Fruit fly (Drosophila melanogaster) whole organism, embryonic: Measurements from ENCODE around the gene BckdhA.

Source experiments
- CG10209 ChIP-seq: fragments of 200-800 bp; sonication (Bioruptor generic); optimal IDR thresholded peaks from 3 replicates; lab custom pipeline; 2017; ENCODE audit warnings: missing biosample characterization, mild to moderate bottlenecking, missing genetic modification characterization, missing genetic modification reagents
- CG10321 ChIP-seq: fragments of 200-800 bp; sonication (Bioruptor generic); IDR thresholded peaks from 2 replicates; pipeline ENCODE4 v1.3.6; 2022; ENCODE audit warnings: missing biosample characterization, missing genetic modification characterization
- CG12071 ChIP-seq: fragments of 200-800 bp; sonication (Bioruptor generic); optimal IDR thresholded peaks from 3 replicates; lab custom pipeline; 2018; ENCODE audit warnings: missing biosample characterization, mild to moderate bottlenecking, missing genetic modification characterization
- CG12104 ChIP-seq: fragments of 200-800 bp; sonication (Bioruptor generic); optimal IDR thresholded peaks from 3 replicates; lab custom pipeline; 2016; ENCODE audit warnings: missing biosample characterization, missing genetic modification characterization
- CG12155 ChIP-seq: fragments of 200-800 bp; sonication (Bioruptor generic); optimal IDR thresholded peaks from 3 replicates; lab custom pipeline; 2016; ENCODE audit warnings: missing biosample characterization, missing genetic modification characterization
- CG12769 ChIP-seq: fragments of 200-800 bp; sonication (Bioruptor generic); optimal IDR thresholded peaks from 2 replicates; lab custom pipeline; 2019; ENCODE audit warnings: missing biosample characterization, mild to moderate bottlenecking, missing genetic modification characterization, moderate library complexity
- CG13287 ChIP-seq: fragments of 200-800 bp; sonication (Bioruptor generic); IDR thresholded peaks from 2 replicates; pipeline ENCODE4 v1.3.6; 2022; ENCODE audit warnings: missing biosample characterization, missing genetic modification characterization; ENCODE audit not compliant: partially characterized antibody
- CG15269 ChIP-seq: fragments of 200-800 bp; sonication (Bioruptor generic); optimal IDR thresholded peaks from 2 replicates; lab custom pipeline; 2018; ENCODE audit warnings: missing biosample characterization, mild to moderate bottlenecking, missing genetic modification characterization, moderate library complexity
- CG17359 ChIP-seq: fragments of 200-800 bp; sonication (Bioruptor generic); optimal IDR thresholded peaks from 3 replicates; lab custom pipeline; 2018; ENCODE audit warnings: missing biosample characterization, mild to moderate bottlenecking, missing genetic modification characterization, moderate library complexity
- CG17361 ChIP-seq: fragments of 200-800 bp; sonication (Bioruptor generic); IDR thresholded peaks from 3 replicates; pipeline ENCODE4 v1.3.6; 2022; ENCODE audit warnings: missing biosample characterization, missing genetic modification characterization
- CG18764 ChIP-seq: fragments of 200-800 bp; sonication (Bioruptor generic); optimal IDR thresholded peaks from 3 replicates; lab custom pipeline; 2016; ENCODE audit warnings: missing biosample characterization, missing genetic modification characterization
- CG2120 ChIP-seq: fragments of 200-800 bp; sonication (Bioruptor generic); optimal IDR thresholded peaks from 3 replicates; lab custom pipeline; 2016; ENCODE audit warnings: missing biosample characterization, missing genetic modification characterization
- CG2875 ChIP-seq: fragments of 200-800 bp; sonication (Bioruptor generic); optimal IDR thresholded peaks from 2 replicates; lab custom pipeline; 2017; ENCODE audit warnings: missing biosample characterization, mild to moderate bottlenecking, missing genetic modification characterization, missing genetic modification reagents
- CG32532 ChIP-seq: fragments of 200-800 bp; sonication (Bioruptor generic); IDR thresholded peaks from 2 replicates; pipeline ENCODE4 v1.3.6; 2022; ENCODE audit warnings: missing biosample characterization, missing genetic modification characterization
- CG3838 ChIP-seq: fragments of 200-800 bp; sonication (Bioruptor generic); optimal IDR thresholded peaks from 3 replicates; lab custom pipeline; 2016; ENCODE audit warnings: missing biosample characterization, missing genetic modification characterization
- CG3847 ChIP-seq: fragments of 200-800 bp; sonication (Bioruptor generic); IDR thresholded peaks from 2 replicates; pipeline ENCODE4 v1.3.6; 2022; ENCODE audit warnings: missing biosample characterization, missing genetic modification characterization
- CG4360 ChIP-seq: fragments of 200-800 bp; sonication (Bioruptor generic); IDR thresholded peaks from 2 replicates; pipeline ENCODE4 v1.3.6; 2022; ENCODE audit warnings: missing biosample characterization, missing genetic modification characterization
- CG5953 ChIP-seq: fragments of 200-800 bp; sonication (Bioruptor generic); IDR thresholded peaks from 2 replicates; pipeline ENCODE4 v1.3.6; 2022; ENCODE audit warnings: missing biosample characterization, missing genetic modification characterization
- CG7372 ChIP-seq: fragments of 200-800 bp; sonication (Bioruptor generic); IDR thresholded peaks from 2 replicates; pipeline ENCODE4 v1.3.6; 2022; ENCODE audit warnings: missing biosample characterization, missing genetic modification characterization
- CG8290 ChIP-seq, 3 experiments: fragments of 200-800 bp; sonication (Bioruptor generic); optimal IDR thresholded peaks; 2 replicates each; lab custom pipeline; 2016 to 2019; ENCODE audit warnings: missing biosample characterization in 3 of 3, missing genetic modification characterization in 3 of 3, mild to moderate bottlenecking in 2 of 3, moderate library complexity in 1 of 3
- D ChIP-seq, 2 experiments: fragments of 200-800 bp in 1 of 2; fragments of >200 bp in 1 of 2; sonication (Bioruptor generic) in 1 of 2; optimal IDR thresholded peaks; 2 replicates in 1 of 2; 3 replicates in 1 of 2; lab custom pipeline; 2017; ENCODE audit warnings: mild to moderate bottlenecking in 1 of 2, missing biosample characterization in 1 of 2, missing genetic modification characterization in 1 of 2, missing genetic modification reagents in 1 of 2
- Ets65A ChIP-seq: fragments of 200-800 bp; sonication (Bioruptor generic); peaks from one replicate; lab custom pipeline; 2016; ENCODE audit warnings: missing biosample characterization, missing genetic modification characterization
- HmgZ ChIP-seq: fragments of 200-800 bp; sonication (Bioruptor generic); optimal IDR thresholded peaks from 2 replicates; lab custom pipeline; 2018; ENCODE audit warnings: missing biosample characterization, mild to moderate bottlenecking, missing genetic modification characterization
- Hr39 ChIP-seq: fragments of >200 bp; optimal IDR thresholded peaks from 2 replicates; lab custom pipeline; 2017
- Jarid2 ChIP-seq: fragments of 200-800 bp; sonication (Bioruptor generic); optimal IDR thresholded peaks from 3 replicates; lab custom pipeline; 2017; ENCODE audit warnings: mild to moderate bottlenecking, missing biosample characterization, missing genetic modification reagents, missing genetic modification characterization
- MBD-R2 ChIP-seq: fragments of 200-800 bp; sonication (Bioruptor generic); IDR thresholded peaks from 2 replicates; pipeline ENCODE4 v1.3.6; 2022; ENCODE audit warnings: missing biosample characterization, missing genetic modification characterization
- Med ChIP-seq: fragments of 200-800 bp; sonication (Bioruptor generic); peaks from one replicate; lab custom pipeline; 2016; ENCODE audit warnings: missing biosample characterization, missing genetic modification characterization, mild to moderate bottlenecking, inconsistent platforms, moderate library complexity
- Optix ChIP-seq: fragments of 200-800 bp; sonication (Bioruptor generic); IDR thresholded peaks from 3 replicates; pipeline ENCODE4 v1.3.6; 2022; ENCODE audit warnings: missing biosample characterization, missing genetic modification characterization
- Pdp1 ChIP-seq, 2 experiments: fragments of 200-800 bp; sonication (Bioruptor generic); optimal IDR thresholded peaks; 3 replicates each; lab custom pipeline; 2016; ENCODE audit warnings: missing biosample characterization in 2 of 2, missing genetic modification characterization in 2 of 2, mild to moderate bottlenecking in 1 of 2, moderate library complexity in 1 of 2
- Ptx1 ChIP-seq: fragments of 200-800 bp; sonication (Bioruptor generic); IDR thresholded peaks from 2 replicates; pipeline ENCODE4 v1.3.6; 2022; ENCODE audit warnings: missing biosample characterization, missing genetic modification characterization
- Sox102F ChIP-seq: fragments of 200-800 bp; sonication (Bioruptor generic); optimal IDR thresholded peaks from 2 replicates; lab custom pipeline; 2018; ENCODE audit warnings: missing biosample characterization, mild to moderate bottlenecking, missing genetic modification characterization, moderate library complexity
- al ChIP-seq: fragments of 200-800 bp; sonication (Bioruptor generic); IDR thresholded peaks from 2 replicates; pipeline ENCODE4 v1.3.6; 2022; ENCODE audit warnings: missing biosample characterization, missing genetic modification characterization
- amos ChIP-seq: fragments of 200-800 bp; sonication (Bioruptor generic); IDR thresholded peaks from 2 replicates; pipeline ENCODE4 v1.3.6; 2022; ENCODE audit warnings: missing biosample characterization, missing genetic modification characterization; ENCODE audit not compliant: partially characterized antibody
- bbx ChIP-seq: fragments of 200-800 bp; sonication (Bioruptor generic); IDR thresholded peaks from 2 replicates; pipeline ENCODE4 v1.3.6; 2022; ENCODE audit warnings: missing biosample characterization, missing genetic modification characterization; ENCODE audit not compliant: partially characterized antibody
- btn ChIP-seq: fragments of 200-800 bp; sonication (Bioruptor generic); optimal IDR thresholded peaks from 2 replicates; lab custom pipeline; 2016; ENCODE audit warnings: missing biosample characterization, missing genetic modification characterization
- chif ChIP-seq, 2 experiments: fragments of 200-800 bp; sonication (Bioruptor generic); optimal IDR thresholded peaks; 3 replicates each; lab custom pipeline; 2016; ENCODE audit warnings: missing biosample characterization in 2 of 2, missing genetic modification characterization in 2 of 2
- ci ChIP-seq: fragments of 200-800 bp; sonication (Bioruptor generic); IDR thresholded peaks from 3 replicates; pipeline ENCODE4 v1.3.6; 2022; ENCODE audit warnings: missing biosample characterization, missing genetic modification characterization
- dimm ChIP-seq: fragments of 200-800 bp; sonication (Bioruptor generic); IDR thresholded peaks from 2 replicates; pipeline ENCODE4 v1.3.6; 2022; ENCODE audit warnings: missing biosample characterization, missing genetic modification characterization
- fd96Cb ChIP-seq: fragments of 200-800 bp; sonication (Bioruptor generic); optimal IDR thresholded peaks from 2 replicates; lab custom pipeline; 2018; ENCODE audit warnings: missing biosample characterization, mild to moderate bottlenecking, missing genetic modification characterization, moderate library complexity
- mam ChIP-seq: fragments of 200-800 bp; sonication (Bioruptor generic); optimal IDR thresholded peaks from 3 replicates; lab custom pipeline; 2016; ENCODE audit warnings: missing biosample characterization, missing genetic modification characterization
- nau ChIP-seq: fragments of 200-800 bp; sonication (Bioruptor generic); optimal IDR thresholded peaks from 3 replicates; lab custom pipeline; 2017; ENCODE audit warnings: missing biosample characterization, mild to moderate bottlenecking, missing genetic modification characterization, missing genetic modification reagents
- pan ChIP-seq, 4 experiments: fragments of >200 bp in 3 of 4; fragments of 200-800 bp in 1 of 4; sonication (Bioruptor generic) in 1 of 4; optimal IDR thresholded peaks in 3 of 4; IDR thresholded peaks in 1 of 4; 2 replicates each; pipeline versions ENCODE4 v1.3.6 to Lab custom; 2017 to 2022; ENCODE audit warnings: missing biosample characterization in 2 of 4, missing genetic modification characterization in 2 of 4, mixed read lengths in 1 of 4
- repo ChIP-seq: fragments of 200-800 bp; sonication (Bioruptor generic); optimal IDR thresholded peaks from 2 replicates; lab custom pipeline; 2016; ENCODE audit warnings: missing biosample characterization, missing genetic modification characterization
- rib ChIP-seq: fragments of 200-800 bp; sonication (Bioruptor generic); IDR thresholded peaks from 2 replicates; pipeline ENCODE4 v1.3.6; 2022; ENCODE audit warnings: missing biosample characterization, missing genetic modification characterization
- sd ChIP-seq: fragments of 200-800 bp; sonication (Bioruptor generic); optimal IDR thresholded peaks from 3 replicates; lab custom pipeline; 2018; ENCODE audit warnings: missing biosample characterization, mild to moderate bottlenecking, missing genetic modification characterization, moderate library complexity
- sug ChIP-seq: fragments of 200-800 bp; optimal IDR thresholded peaks from 2 replicates; lab custom pipeline; 2019; ENCODE audit warnings: missing biosample characterization, mild to moderate bottlenecking, missing genetic modification characterization, moderate library complexity
- tna ChIP-seq: fragments of 200-800 bp; sonication (Bioruptor generic); IDR thresholded peaks from 2 replicates; pipeline ENCODE4 v1.3.6; 2022; ENCODE audit warnings: missing biosample characterization, missing genetic modification characterization; ENCODE audit not compliant: partially characterized antibody

The BckdhA gene

dm6 chr3R:9572929-9573811 is 17.6 kb downstream of the BckdhA start (continued):
- no peak for TF ChIP-seq CG10209 (GFP tag; lab: Kevin White, UChicago)
- no peak for TF ChIP-seq Optix (GFP tag; lab: Robert Waterston, UW)
- no peak for TF ChIP-seq al (GFP tag; lab: Robert Waterston, UW)
- 0 out of 2 replicates have a peak, but pooled peaks have one; percentile 26 for TF ChIP-seq CG5953 (GFP tag; lab: Robert Waterston, UW)
- no peak for TF ChIP-seq CG10321 (GFP tag; lab: Robert Waterston, UW)
- no peak for TF ChIP-seq CG18764 (GFP tag; lab: Kevin White, UChicago)
- no peak for TF ChIP-seq D (optimal IDR thresholded peaks at IDR 0.05; lab: Kevin White, UChicago)
- no peak for TF ChIP-seq D (GFP tag; optimal IDR thresholded peaks at IDR 0.05; lab: Kevin White, UChicago)
- no peak for TF ChIP-seq nau (GFP tag; lab: Kevin White, UChicago)
- peak; percentile 38; the same call in 1 of the 2 replicates for TF ChIP-seq CG32532 (GFP tag; lab: Robert Waterston, UW)
- peak; percentile 33 for TF ChIP-seq HmgZ (tag; lab: Kevin White, UChicago)
- TF ChIP-seq CG15269 (tag; lab: Kevin White, UChicago), result peak; percentile 14
- no peak for TF ChIP-seq CG7372 (GFP tag; lab: Robert Waterston, UW)
- peak; percentile 76 for TF ChIP-seq sd
- TF ChIP-seq tna, result peak; percentile 55; the same call in 1 of the 2 replicates
- no peak for TF ChIP-seq CG8290 (GFP tag; optimal IDR thresholded peaks at IDR 0.05; lab: Kevin White, UChicago)
- TF ChIP-seq CG8290 (tag; optimal IDR thresholded peaks at IDR 0.05; lab: Kevin White, UChicago), result peak in 1 of 2 experiments; percentile 28
- peak; percentile 28; the same call in 1 of the 2 replicates for TF ChIP-seq amos (GFP tag; lab: Robert Waterston, UW)
- no peak for TF ChIP-seq btn (GFP tag; lab: Kevin White, UChicago)
- TF ChIP-seq Jarid2, result peak; percentile 71
- peak; percentile 35; the same call in 1 of the 3 replicates for TF ChIP-seq ci (GFP tag; lab: Robert Waterston, UW)
- TF ChIP-seq CG12155 (GFP tag; lab: Kevin White, UChicago), result no peak
- TF ChIP-seq CG17361 (GFP tag; lab: Robert Waterston, UW), result no peak
- peak; percentile 2 for TF ChIP-seq CG12104 (GFP tag; lab: Kevin White, UChicago)
- TF ChIP-seq CG4360 (GFP tag; lab: Robert Waterston, UW), result peak; percentile 79
- TF ChIP-seq CG12769, result peak; percentile 42
- no peak for TF ChIP-seq dimm
- no peak for TF ChIP-seq mam (GFP tag; lab: Kevin White, UChicago)
- TF ChIP-seq Sox102F (GFP tag; lab: Kevin White, UChicago), result no peak
- TF ChIP-seq CG17359 (tag; lab: Kevin White, UChicago), result no peak
- TF ChIP-seq MBD-R2 (GFP tag; lab: Robert Waterston, UW), result no peak
- TF ChIP-seq CG3838 (GFP tag; lab: Kevin White, UChicago), result no peak
- TF ChIP-seq Med (GFP tag; lab: Kevin White, UChicago), result peak; percentile 80
- 0 out of 2 replicates have a peak, but pooled peaks have one; percentile 29 for TF ChIP-seq bbx (GFP tag; lab: Robert Waterston, UW)
- peak; percentile 72 for TF ChIP-seq Ets65A (GFP tag; lab: Kevin White, UChicago)
- TF ChIP-seq repo (GFP tag; lab: Kevin White, UChicago), result no peak
- TF ChIP-seq CG13287, result peak; percentile 10; the same call in 1 of the 2 replicates
- TF ChIP-seq sug (tag; lab: Kevin White, UChicago), result peak; percentile 50
- TF ChIP-seq CG3847 (GFP tag; lab: Robert Waterston, UW), result no peak
- TF ChIP-seq CG2875 (GFP tag; lab: Kevin White, UChicago), result no peak
- TF ChIP-seq pan (optimal IDR thresholded peaks at IDR 0.05; lab: Kevin White, UChicago), result no peak
- TF ChIP-seq pan (GFP tag; optimal IDR thresholded peaks at IDR 0.05 in 1 of 2, IDR thresholded peaks at IDR 0.05 in 1 of 2), result no peak
- no peak for TF ChIP-seq CG12071 (GFP tag; lab: Kevin White, UChicago)
- no peak for TF ChIP-seq Hr39 (lab: Kevin White, UChicago)
- 0 out of 2 replicates have a peak, but pooled peaks have one; percentile 15 for TF ChIP-seq rib (GFP tag; lab: Robert Waterston, UW)
- TF ChIP-seq CG2120 (GFP tag; lab: Kevin White, UChicago), result no peak
- TF ChIP-seq Ptx1 (GFP tag; lab: Robert Waterston, UW), result 0 out of 2 replicates have a peak, but pooled peaks have one; percentile 7
- no peak for TF ChIP-seq chif (GFP tag; optimal IDR thresholded peaks at IDR 0.05; lab: Kevin White, UChicago)
- TF ChIP-seq Pdp1 (GFP tag; optimal IDR thresholded peaks at IDR 0.05; lab: Kevin White, UChicago), result peak in 1 of 2 experiments; percentile 96
- no peak for TF ChIP-seq fd96Cb (tag; lab: Kevin White, UChicago)
